Worm (Caenorhabditis elegans): ENCODE data around the gene gta-1.

- TF ChIP-seq him-1 (tag; optimal IDR thresholded peaks at IDR 0.05) (no peak), dao-5 (tag; optimal IDR thresholded peaks at IDR 0.05) (no peak)
Measured at ce11 chrIV:10232456-10232855, 52.0 kb downstream of the gta-1 start, which contains the start of gene F01G10.4.
